Worm (Caenorhabditis elegans) whole organism, early embryonic: ENCODE measurements around the gene F46F5.11.

ENCODE experiments used
- B0310.2 ChIP-seq: sonication (generic microtip); optimal IDR thresholded peaks from 2 replicates; lab custom pipeline; 2016; ENCODE audit warnings: mild to moderate bottlenecking, missing genetic modification characterization, missing compliant biosample characterization
- F13C5.2 ChIP-seq: sonication (generic microtip); optimal IDR thresholded peaks from 2 replicates; lab custom pipeline; 2017; ENCODE audit warnings: mild to moderate bottlenecking, missing genetic modification characterization, inconsistent platforms, missing compliant biosample characterization
- aly-1 ChIP-seq: sonication (generic microtip); optimal IDR thresholded peaks from 2 replicates; lab custom pipeline; 2016; ENCODE audit warnings: missing genetic modification characterization, missing compliant biosample characterization
- ama-1 ChIP-seq: fragments of 150-350 bp; optimal IDR thresholded peaks from 2 replicates; lab custom pipeline; 2014
- ceh-13 ChIP-seq: fragments of 200-800 bp; sonication (Bioruptor generic); optimal IDR thresholded peaks from 2 replicates; lab custom pipeline; 2018; ENCODE audit warnings: mild to moderate bottlenecking, missing genetic modification characterization, missing compliant biosample characterization
- ceh-36 ChIP-seq: sonication (generic microtip); optimal IDR thresholded peaks from 2 replicates; lab custom pipeline; 2016; ENCODE audit warnings: missing genetic modification characterization, inconsistent platforms, missing compliant biosample characterization
- ets-7 ChIP-seq: sonication (generic microtip); optimal IDR thresholded peaks from 2 replicates; lab custom pipeline; 2016; ENCODE audit warnings: missing genotype, missing genetic modification characterization, missing compliant biosample characterization
- flt-1 ChIP-seq: fragments of 200-800 bp; sonication (Bioruptor generic); IDR thresholded peaks from 2 replicates; pipeline ENCODE4 v1.3.6; 2022; ENCODE audit warnings: missing genetic modification characterization, missing compliant biosample characterization
- hmbx-1 ChIP-seq: sonication (generic microtip); optimal IDR thresholded peaks from 2 replicates; lab custom pipeline; 2016; ENCODE audit warnings: mild to moderate bottlenecking, missing genetic modification characterization, missing compliant biosample characterization
- hmg-4 ChIP-seq: fragments of 200-800 bp; sonication (Bioruptor generic); optimal IDR thresholded peaks from 2 replicates; lab custom pipeline; 2018; ENCODE audit warnings: mild to moderate bottlenecking, missing genetic modification characterization, missing compliant biosample characterization
- hnd-1 ChIP-seq: sonication (generic microtip); optimal IDR thresholded peaks from 2 replicates; lab custom pipeline; 2016; ENCODE audit warnings: missing genetic modification characterization, missing compliant biosample characterization
- pes-1 ChIP-seq: fragments of 200-800 bp; sonication (Bioruptor generic); IDR thresholded peaks from 2 replicates; pipeline ENCODE4 v1.3.6; 2022; ENCODE audit warnings: missing genetic modification reagents, missing genetic modification characterization, missing compliant biosample characterization
- scrt-1 ChIP-seq: fragments of 200-800 bp; sonication (Bioruptor generic); IDR thresholded peaks from 2 replicates; pipeline ENCODE4 v1.3.6; 2022; ENCODE audit warnings: missing genetic modification characterization, missing compliant biosample characterization
- sea-1 ChIP-seq: fragments of 200-800 bp; sonication (Bioruptor generic); conservative IDR thresholded peaks from 2 replicates; pipeline ENCODE4 v1.3.6; 2022; ENCODE audit warnings: missing genetic modification characterization, missing compliant biosample characterization
- tbx-11 ChIP-seq: fragments of 200-800 bp; sonication (Bioruptor generic); IDR thresholded peaks from 2 replicates; pipeline ENCODE4 v1.3.6; 2022; ENCODE audit warnings: missing genetic modification characterization, missing compliant biosample characterization
- tbx-37 ChIP-seq: fragments of 200-800 bp; sonication (Bioruptor generic); conservative IDR thresholded peaks from 2 replicates; pipeline ENCODE4 v1.3.6; 2022; ENCODE audit warnings: missing genetic modification reagents, missing genetic modification characterization, missing compliant biosample characterization
- tra-4 ChIP-seq: sonication (generic microtip); optimal IDR thresholded peaks from 2 replicates; lab custom pipeline; 2017; ENCODE audit warnings: missing genetic modification characterization, missing compliant biosample characterization

The F46F5.11 gene

ce11 chrII:796916-797315, 11.6 kb upstream of the F46F5.11 start:
- TF ChIP-seq B0310.2 (tag; lab: Kevin White, UChicago) = no peak
- no peak for TF ChIP-seq flt-1 (GFP tag; lab: Robert Waterston, UW)
- no peak for TF ChIP-seq ceh-36 (tag; lab: Kevin White, UChicago)
- TF ChIP-seq ets-7 (tag; lab: Kevin White, UChicago) = no peak
- no peak for TF ChIP-seq F13C5.2 (tag; lab: Kevin White, UChicago)
- no peak for TF ChIP-seq aly-1 (tag; lab: Kevin White, UChicago)
- TF ChIP-seq tra-4 (tag; lab: Kevin White, UChicago) = no peak
- TF ChIP-seq ama-1 (lab: Kevin White, UChicago) = no peak
- TF ChIP-seq ceh-13 (GFP tag; lab: Kevin White, UChicago) = no peak
- no peak for TF ChIP-seq hnd-1 (tag; lab: Kevin White, UChicago)
- TF ChIP-seq hmg-4 (GFP tag; lab: Kevin White, UChicago) = no peak
- no peak for TF ChIP-seq pes-1 (GFP tag; lab: Robert Waterston, UW)
- no peak for TF ChIP-seq tbx-11 (GFP tag; lab: Robert Waterston, UW)
- TF ChIP-seq scrt-1 (GFP tag; lab: Robert Waterston, UW) = no peak
- no peak for TF ChIP-seq sea-1 (GFP tag; lab: Robert Waterston, UW)
- TF ChIP-seq tbx-37 = no peak
- no peak for TF ChIP-seq hmbx-1 (tag; lab: Kevin White, UChicago)

- TF ChIP-seq scrt-1 (GFP tag; lab: Robert Waterston, UW) = no peak
- no peak for TF ChIP-seq hmbx-1 (tag; lab: Kevin White, UChicago)
- no peak for TF ChIP-seq flt-1 (GFP tag; lab: Robert Waterston, UW)
- TF ChIP-seq ceh-36 (tag; lab: Kevin White, UChicago) = no peak
- TF ChIP-seq ceh-13 (GFP tag; lab: Kevin White, UChicago) = no peak
- no peak for TF ChIP-seq tra-4 (tag; lab: Kevin White, UChicago)
- TF ChIP-seq sea-1 (GFP tag; lab: Robert Waterston, UW) = no peak
- no peak for TF ChIP-seq F13C5.2 (tag; lab: Kevin White, UChicago)
- TF ChIP-seq tbx-11 (GFP tag; lab: Robert Waterston, UW) = no peak
- TF ChIP-seq hnd-1 (tag; lab: Kevin White, UChicago) = no peak
- TF ChIP-seq tbx-37 = no peak
- no peak for TF ChIP-seq aly-1 (tag; lab: Kevin White, UChicago)
- no peak for TF ChIP-seq ama-1 (lab: Kevin White, UChicago)
- TF ChIP-seq ets-7 (tag; lab: Kevin White, UChicago) = no peak
- no peak for TF ChIP-seq pes-1 (GFP tag; lab: Robert Waterston, UW)
Observed at ce11 chrII:797445-797844, 11.1 kb upstream of the F46F5.11 start.

DNA sequence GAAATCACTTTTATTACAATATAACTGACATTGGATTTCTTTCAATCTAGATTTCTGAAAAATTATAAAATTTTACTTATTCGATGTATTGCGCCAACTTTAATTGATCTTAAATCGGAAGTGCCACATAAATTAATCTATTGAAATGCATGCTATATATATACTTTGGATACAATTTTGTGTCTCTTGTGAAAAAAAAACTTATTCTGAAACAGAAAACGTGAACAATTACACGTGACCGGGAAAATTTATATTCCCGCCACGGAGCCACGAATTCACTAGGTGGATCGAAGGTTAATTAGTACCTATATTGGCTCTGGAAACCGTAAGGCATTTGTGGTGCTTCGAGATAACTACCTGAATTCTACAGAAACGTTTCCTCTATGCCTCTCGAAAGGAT, 8.9 kb upstream of the F46F5.11 start, which contains the start of gene F46F5.14:
Gene F46F5.14 (plus strand): TSS at position 301 of the 400 bp plus-strand sequence.
- no peak for TF ChIP-seq B0310.2 (tag; lab: Kevin White, UChicago)
- no peak for TF ChIP-seq F13C5.2 (tag; lab: Kevin White, UChicago)

ce11 chrII:803009-803408, 5.5 kb upstream of the F46F5.11 start, which contains the start of gene F46F5.13:
Gene F46F5.13, plus strand, starts transcription at chrII:803309.
- TF ChIP-seq B0310.2 (tag; lab: Kevin White, UChicago) = no peak
- no peak for TF ChIP-seq sea-1 (GFP tag; lab: Robert Waterston, UW)
- no peak for TF ChIP-seq tra-4 (tag; lab: Kevin White, UChicago)
- TF ChIP-seq scrt-1 (GFP tag; lab: Robert Waterston, UW) = no peak
- TF ChIP-seq hmg-4 (GFP tag; lab: Kevin White, UChicago) = no peak
- TF ChIP-seq tbx-11 (GFP tag; lab: Robert Waterston, UW) = no peak
- no peak for TF ChIP-seq hnd-1 (tag; lab: Kevin White, UChicago)
- no peak for TF ChIP-seq ets-7 (tag; lab: Kevin White, UChicago)
- TF ChIP-seq tbx-37 = no peak
- no peak for TF ChIP-seq ceh-36 (tag; lab: Kevin White, UChicago)
- TF ChIP-seq flt-1 (GFP tag; lab: Robert Waterston, UW) = no peak
- TF ChIP-seq hmbx-1 (tag; lab: Kevin White, UChicago) = no peak
- TF ChIP-seq aly-1 (tag; lab: Kevin White, UChicago) = no peak
- no peak for TF ChIP-seq ceh-13 (GFP tag; lab: Kevin White, UChicago)
- no peak for TF ChIP-seq F13C5.2 (tag; lab: Kevin White, UChicago)
- TF ChIP-seq ama-1 (lab: Kevin White, UChicago) = no peak
- no peak for TF ChIP-seq pes-1 (GFP tag; lab: Robert Waterston, UW)

- no peak for TF ChIP-seq flt-1 (GFP tag; lab: Robert Waterston, UW)
- TF ChIP-seq aly-1 (tag; lab: Kevin White, UChicago) = no peak
- TF ChIP-seq tra-4 (tag; lab: Kevin White, UChicago) = no peak
- TF ChIP-seq ceh-13 (GFP tag; lab: Kevin White, UChicago) = no peak
- no peak for TF ChIP-seq B0310.2 (tag; lab: Kevin White, UChicago)
- TF ChIP-seq hnd-1 (tag; lab: Kevin White, UChicago) = no peak
Observed at ce11 chrII:812917-813316, 4.4 kb downstream of the F46F5.11 start, which contains the start of gene F46F5.5. Gene F46F5.5, minus strand, starts transcription at chrII:813017.

DNA sequence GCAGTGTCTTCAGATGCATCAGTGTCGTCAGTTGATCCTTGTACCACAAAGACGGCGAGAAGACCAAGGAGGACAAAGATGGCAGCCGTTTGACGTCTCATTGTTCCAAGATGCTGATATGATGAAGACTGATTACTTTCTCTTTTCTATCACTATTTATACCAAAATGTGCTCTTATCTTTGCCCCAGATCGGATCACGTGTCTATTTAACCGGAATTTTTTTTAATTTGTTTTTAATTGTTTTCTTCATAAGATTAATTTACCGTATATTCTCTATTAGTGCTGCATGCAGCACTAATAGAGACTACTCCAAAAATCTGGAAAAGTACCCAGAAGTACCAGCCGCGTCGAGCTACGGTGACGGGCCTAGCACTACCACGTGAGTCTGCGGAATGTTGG, 6.2 kb downstream of the F46F5.11 start, which contains the start of gene msrp-3:
Gene msrp-3 (minus strand): TSS at position 101 of the 400 bp plus-strand sequence.
- TF ChIP-seq ceh-13 (GFP tag; lab: Kevin White, UChicago) (no peak), ets-7 (tag; lab: Kevin White, UChicago) (no peak), flt-1 (GFP tag; lab: Robert Waterston, UW) (no peak), tbx-37 (no peak), scrt-1 (GFP tag; lab: Robert Waterston, UW) (no peak), aly-1 (tag; lab: Kevin White, UChicago) (no peak), ceh-36 (tag; lab: Kevin White, UChicago) (no peak), hmg-4 (GFP tag; lab: Kevin White, UChicago) (no peak), tra-4 (tag; lab: Kevin White, UChicago) (no peak), hmbx-1 (tag; lab: Kevin White, UChicago) (no peak), sea-1 (GFP tag; lab: Robert Waterston, UW) (no peak), pes-1 (GFP tag; lab: Robert Waterston, UW) (no peak), F13C5.2 (tag; lab: Kevin White, UChicago) (no peak), ama-1 (lab: Kevin White, UChicago) (no peak), B0310.2 (tag; lab: Kevin White, UChicago) (no peak)
